Worm (Caenorhabditis elegans): Measurements from ENCODE around the gene lact-1.
A peak's percentile ranks its signal among the peaks of the same experiment; 100 is the strongest.

lact-1 gene

ce11 chrX:7256891-7257290 lies 3.3 kb downstream of the lact-1 start, which contains the start of gene F46H5.5:
TSS of gene F46H5.5 (minus strand) at chrX:7256991.
- no peak for TF ChIP-seq npax-4 (tag; optimal IDR thresholded peaks at IDR 0.05)

DNA sequence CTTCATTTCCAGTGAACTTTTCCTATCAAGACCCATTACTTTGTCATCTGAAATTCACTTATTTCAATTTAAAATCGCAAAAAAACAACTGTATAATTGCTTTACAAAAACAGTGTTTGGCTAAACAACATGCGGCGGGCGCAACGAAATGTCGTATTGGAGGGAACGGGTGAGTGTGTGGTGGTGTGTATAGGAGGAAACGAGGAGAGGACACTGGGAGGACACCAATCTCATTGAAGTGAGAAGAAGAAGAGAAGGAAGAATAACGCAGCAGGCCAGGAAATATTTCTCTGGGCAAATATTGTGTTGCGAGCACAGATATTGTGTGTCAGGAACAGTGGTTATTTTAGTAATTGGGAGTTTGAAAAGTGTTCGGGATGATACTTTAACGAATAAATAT lies 5.6 kb downstream of the lact-1 start, which contains the start of gene F46H5.4:
F46H5.4 (minus strand) TSS at position 53 of the 400 bp plus-strand sequence.
- TF ChIP-seq nfya-1 (tag; optimal IDR thresholded peaks at IDR 0.05) (peak; percentile 28), tbx-2 (tag; optimal IDR thresholded peaks at IDR 0.05) (peak; percentile 50), zip-5 (tag; optimal IDR thresholded peaks at IDR 0.05) (no peak), sdc-2 (tag; optimal IDR thresholded peaks at IDR 0.05) (peak; percentile 48), pqm-1 (tag; optimal IDR thresholded peaks at IDR 0.05) (no peak), ceh-18 (tag; optimal IDR thresholded peaks at IDR 0.05) (peak; percentile 2), pag-3 (tag; optimal IDR thresholded peaks at IDR 0.05; ENCODE audit: borderline replicate concordance) (no peak), ceh-19 (GFP tag; optimal IDR thresholded peaks at IDR 0.05) (peak; percentile 35), dmd-4 (tag; optimal IDR thresholded peaks at IDR 0.05; ENCODE audit: borderline replicate concordance) (peak; percentile 29), elt-4 (tag; optimal IDR thresholded peaks at IDR 0.05) (no peak), unc-42 (tag; optimal IDR thresholded peaks at IDR 0.05) (peak; percentile 56), ref-2 (tag; optimal IDR thresholded peaks at IDR 0.05) (peak; percentile 49), hlh-30 (tag; optimal IDR thresholded peaks at IDR 0.05; ENCODE audit: insufficient read depth) (no peak), ceh-2 (tag; optimal IDR thresholded peaks at IDR 0.05) (peak; percentile 4), ztf-16 (tag; optimal IDR thresholded peaks at IDR 0.05) (no peak)

ce11 chrX:7244756-7245155 lies 15.4 kb downstream of the lact-1 start:
- TF ChIP-seq hlh-15 (tag; optimal IDR thresholded peaks at IDR 0.05) (no peak), elt-2 (tag; optimal IDR thresholded peaks at IDR 0.05) (peak; percentile 60), ceh-18 (tag; optimal IDR thresholded peaks at IDR 0.05) (no peak), ceh-9 (tag; optimal IDR thresholded peaks at IDR 0.05) (no peak), sox-4 (tag; optimal IDR thresholded peaks at IDR 0.05) (no peak), nhr-11 (tag; optimal IDR thresholded peaks at IDR 0.05) (no peak)

ce11 chrX:7242878-7243277 lies 17.3 kb downstream of the lact-1 start, which contains the start of gene F46H5.7:
TSS of gene F46H5.7 (minus strand) at chrX:7242983.
- TF ChIP-seq unc-55 (GFP tag; optimal IDR thresholded peaks at IDR 0.05) (no peak), pag-3 (tag; optimal IDR thresholded peaks at IDR 0.05; ENCODE audit: borderline replicate concordance) (no peak), ceh-30 (tag; optimal IDR thresholded peaks at IDR 0.05) (no peak), tbx-2 (tag; optimal IDR thresholded peaks at IDR 0.05) (peak; percentile 25), unc-86 (tag; optimal IDR thresholded peaks at IDR 0.05) (no peak), npax-4 (tag; optimal IDR thresholded peaks at IDR 0.05) (no peak)

- TF ChIP-seq npax-4 (tag; optimal IDR thresholded peaks at IDR 0.05) (no peak), mec-3 (tag; optimal IDR thresholded peaks at IDR 0.05; ENCODE audit: borderline replicate concordance) (no peak), lim-6 (tag; optimal IDR thresholded peaks at IDR 0.05) (no peak), hlh-30 (tag; optimal IDR thresholded peaks at IDR 0.05; ENCODE audit: insufficient read depth) (no peak), sox-2 (GFP tag; IDR thresholded peaks at IDR 0.05) (no peak), sdc-2 (tag; optimal IDR thresholded peaks at IDR 0.05) (no peak), unc-55 (GFP tag; optimal IDR thresholded peaks at IDR 0.05) (no peak), Y22D7AL.16 (tag; optimal IDR thresholded peaks at IDR 0.05) (no peak), ceh-9 (tag; optimal IDR thresholded peaks at IDR 0.05) (no peak), pros-1 (tag; optimal IDR thresholded peaks at IDR 0.05) (no peak), nhr-232 (tag; optimal IDR thresholded peaks at IDR 0.05) (no peak), madf-2 (tag; optimal IDR thresholded peaks at IDR 0.05) (no peak), pat-9 (tag; optimal IDR thresholded peaks at IDR 0.05) (no peak), hlh-15 (tag; optimal IDR thresholded peaks at IDR 0.05) (no peak), pha-4 (tag; optimal IDR thresholded peaks at IDR 0.05) (no peak), F13H6.1 (tag; optimal IDR thresholded peaks at IDR 0.05) (no peak), pha-2 (tag; optimal IDR thresholded peaks at IDR 0.05) (no peak), nhr-11 (tag; optimal IDR thresholded peaks at IDR 0.05) (no peak), ceh-34 (tag; optimal IDR thresholded peaks at IDR 0.05) (no peak), K02D7.2 (tag; optimal IDR thresholded peaks at IDR 0.05) (no peak)
Observed at ce11 chrX:7242119-7242518, 18.1 kb downstream of the lact-1 start.

All from whole organism, late embryonic.